Worm (Caenorhabditis elegans) whole organism, L3 larva: Measurements from ENCODE around the gene R11A8.1.

Experiments used
- ama-1 ChIP-seq: fragments of 150-350 bp; optimal IDR thresholded peaks from 2 replicates; lab custom pipeline; 2018
- ceh-9 ChIP-seq: sonication (generic microtip); optimal IDR thresholded peaks from 2 replicates; lab custom pipeline; 2018; ENCODE audit warnings: missing biosample characterization, missing genetic modification characterization
- elt-1 ChIP-seq: fragments of 150-350 bp; optimal IDR thresholded peaks from 2 replicates; lab custom pipeline; 2014; ENCODE audit warnings: missing biosample characterization, missing genetic modification characterization
- elt-2 ChIP-seq: sonication (generic microtip); optimal IDR thresholded peaks from 2 replicates; lab custom pipeline; 2016; ENCODE audit warnings: missing genetic modification reagents, mild to moderate bottlenecking, missing genetic modification characterization, missing compliant biosample characterization
- elt-3 ChIP-seq, 3 experiments: fragments of 150-350 bp in 1 of 3; sonication (generic microtip) in 2 of 3; optimal IDR thresholded peaks; 2 replicates in 2 of 3; 4 replicates in 1 of 3; lab custom pipeline; 2014 to 2017; ENCODE audit warnings: missing biosample characterization in 3 of 3, missing genetic modification characterization in 3 of 3
- fkh-2 ChIP-seq: fragments of 150-350 bp; optimal IDR thresholded peaks from 2 replicates; lab custom pipeline; 2014; ENCODE audit warnings: missing biosample characterization, missing genetic modification reagents, missing genetic modification characterization
- nfya-1 ChIP-seq: sonication (generic microtip); optimal IDR thresholded peaks from 2 replicates; lab custom pipeline; 2017; ENCODE audit warnings: missing genetic modification characterization, mild to moderate bottlenecking, missing compliant biosample characterization, antibody characterized with exemption, moderate library complexity; ENCODE audit not compliant: insufficient read depth
- nhr-237 ChIP-seq: fragments of 150-350 bp; optimal IDR thresholded peaks from 2 replicates; lab custom pipeline; 2014; ENCODE audit warnings: missing biosample characterization, missing genetic modification characterization
- nhr-28 ChIP-seq: fragments of 150-350 bp; optimal IDR thresholded peaks from 2 replicates; lab custom pipeline; 2014; ENCODE audit warnings: missing biosample characterization, missing genetic modification characterization
- nhr-76 ChIP-seq: fragments of 150-350 bp; sonication (generic microtip); optimal IDR thresholded peaks from 5 replicates; lab custom pipeline; 2014; ENCODE audit warnings: missing biosample characterization, missing genetic modification characterization
- tbx-2 ChIP-seq: sonication (generic microtip); optimal IDR thresholded peaks from 2 replicates; lab custom pipeline; 2016; ENCODE audit warnings: mild to moderate bottlenecking, missing genetic modification characterization, missing compliant biosample characterization
- ztf-11 ChIP-seq: fragments of 150-350 bp; optimal IDR thresholded peaks from 2 replicates; lab custom pipeline; 2014; ENCODE audit warnings: missing biosample characterization, missing genetic modification characterization

DNA sequence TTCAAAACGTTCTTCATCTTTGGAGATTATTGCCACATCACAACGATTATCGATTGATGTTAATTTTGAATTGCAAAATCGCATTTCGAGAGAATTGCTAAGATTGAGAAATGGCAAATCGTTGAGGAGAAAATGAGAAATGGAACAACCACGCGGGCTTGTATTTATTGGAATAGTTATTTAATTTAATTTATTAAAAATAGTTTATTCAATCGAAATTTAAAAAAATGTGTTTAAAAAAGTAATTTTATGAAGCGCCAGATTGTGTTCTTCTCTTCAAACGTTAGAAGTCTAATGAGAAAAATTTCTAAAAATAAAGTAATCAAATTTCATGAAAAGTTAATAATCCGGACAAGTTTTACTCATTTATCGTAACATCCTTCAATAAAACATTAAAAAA lies 34.9 kb upstream of the R11A8.1 start, which contains the start of gene spe-26:
- TF ChIP-seq tbx-2 (tag; lab: Kevin White, UChicago) (no peak), ama-1 (lab: Kevin White, UChicago) (no peak), elt-1 (tag; lab: Kevin White, UChicago) (no peak), elt-3 (tag; optimal IDR thresholded peaks at IDR 0.05; lab: Kevin White, UChicago) (no peak), nfya-1 (tag; lab: Kevin White, UChicago) (no peak), nhr-76 (tag; lab: Kevin White, UChicago) (no peak), nhr-237 (tag; lab: Kevin White, UChicago) (no peak), ceh-9 (tag; lab: Kevin White, UChicago) (no peak), nhr-28 (no peak), ztf-11 (tag; lab: Kevin White, UChicago) (no peak), fkh-2 (tag; lab: Kevin White, UChicago) (no peak), elt-2 (tag; lab: Kevin White, UChicago) (no peak)
